Worm (Caenorhabditis elegans): ENCODE results near the gene srh-246.

ce11 chrV:609671-610070, 47.9 kb downstream of the srh-246 start, which contains the start of gene srlf-36:
- TF ChIP-seq ceh-90 (tag; optimal IDR thresholded peaks at IDR 0.05) = no peak
- no peak for TF ChIP-seq ztf-11 (tag; optimal IDR thresholded peaks at IDR 0.05)
